Worm (Caenorhabditis elegans): ENCODE results near the gene kel-10.

The kel-10 gene

ce11 chrIII:10146701-10147100 lies 45.4 kb upstream of the kel-10 start, which contains the start of gene K08E5.1:
TSS of gene K08E5.1 (minus strand) at chrIII:10146801.
- no peak for TF ChIP-seq ceh-88 (GFP tag; IDR thresholded peaks at IDR 0.05)
- TF ChIP-seq zip-4 (GFP tag; optimal IDR thresholded peaks at IDR 0.05), result no peak
- TF ChIP-seq nhr-85 (tag), result no peak

ce11 chrIII:10140732-10141131 lies 39.5 kb upstream of the kel-10 start, which contains the start of gene K08E5.6:
TSS of gene K08E5.6 (plus strand) at chrIII:10141032.
- TF ChIP-seq fkh-8 (tag; optimal IDR thresholded peaks at IDR 0.05) (no peak), mab-9 (GFP tag; IDR thresholded peaks at IDR 0.05) (no peak), efl-3 (GFP tag; optimal IDR thresholded peaks at IDR 0.05) (no peak), lin-15B (tag; optimal IDR thresholded peaks at IDR 0.05) (no peak), nhr-90 (tag; optimal IDR thresholded peaks at IDR 0.05; ENCODE audit: poor library complexity) (no peak), egl-27 (tag; optimal IDR thresholded peaks at IDR 0.05) (no peak), aly-2 (tag; optimal IDR thresholded peaks at IDR 0.05) (no peak), xbp-1 (tag; optimal IDR thresholded peaks at IDR 0.05) (no peak), Y116A8C.19 (tag; optimal IDR thresholded peaks at IDR 0.05; ENCODE audit: borderline replicate concordance) (no peak), grh-1 (GFP tag; IDR thresholded peaks at IDR 0.05) (no peak), snu-23 (GFP tag; optimal IDR thresholded peaks at IDR 0.05) (no peak)

ce11 chrIII:10136778-10137177 lies 35.5 kb upstream of the kel-10 start, which contains the start of gene ZK1128.7:
TSS of gene ZK1128.7 (plus strand) at chrIII:10137006.
- no peak for TF ChIP-seq nhr-12 (tag; optimal IDR thresholded peaks at IDR 0.05)
- no peak for TF ChIP-seq nhr-28 (tag; optimal IDR thresholded peaks at IDR 0.05)
- TF ChIP-seq irx-1 (tag; optimal IDR thresholded peaks at IDR 0.05), result peak; percentile 10
- no peak for TF ChIP-seq C34B4.2 (tag; optimal IDR thresholded peaks at IDR 0.05)
- TF ChIP-seq nhr-19 (GFP tag; conservative IDR thresholded peaks at IDR 0.05), result no peak
- TF ChIP-seq ama-1 (optimal IDR thresholded peaks at IDR 0.05), result no peak
- TF ChIP-seq ceh-8 (GFP tag; optimal IDR thresholded peaks at IDR 0.05), result no peak
- TF ChIP-seq nhr-20 (tag; optimal IDR thresholded peaks at IDR 0.05), result no peak
- TF ChIP-seq jun-1 (tag; optimal IDR thresholded peaks at IDR 0.05), result no peak
- no peak for TF ChIP-seq snu-23 (GFP tag; optimal IDR thresholded peaks at IDR 0.05)
- no peak for TF ChIP-seq rnt-1 (tag; optimal IDR thresholded peaks at IDR 0.05)
- TF ChIP-seq xbp-1 (tag; optimal IDR thresholded peaks at IDR 0.05), result no peak
- peak in 1 of 2 experiments; percentile 16 for TF ChIP-seq lsy-2 (tag; optimal IDR thresholded peaks at IDR 0.05)
- peak in 1 of 2 experiments; percentile 19 for TF ChIP-seq efl-1 (optimal IDR thresholded peaks at IDR 0.05)
- TF ChIP-seq efl-1 (GFP tag; optimal IDR thresholded peaks at IDR 0.05 in 1 of 2), result peak in 1 of 2 experiments; percentile 48
- no peak for TF ChIP-seq unc-98 (GFP tag; IDR thresholded peaks at IDR 0.05)
- TF ChIP-seq snpc-4 (tag; optimal IDR thresholded peaks at IDR 0.05), result no peak
- TF ChIP-seq lin-14 (GFP tag; optimal IDR thresholded peaks at IDR 0.05), result peak; percentile 32
- peak in 1 of 2 experiments; percentile 7 for TF ChIP-seq lin-35 (GFP tag; optimal IDR thresholded peaks at IDR 0.05)
- peak; percentile 5 for TF ChIP-seq fkh-8 (tag; optimal IDR thresholded peaks at IDR 0.05)
- TF ChIP-seq nhr-237 (tag; optimal IDR thresholded peaks at IDR 0.05), result no peak
- no peak for TF ChIP-seq ceh-82 (tag; optimal IDR thresholded peaks at IDR 0.05)
- TF ChIP-seq blmp-1 (tag; optimal IDR thresholded peaks at IDR 0.05), result peak; percentile 81
- TF ChIP-seq hlh-17 (GFP tag; optimal IDR thresholded peaks at IDR 0.05; ENCODE audit: borderline replicate concordance), result no peak
- TF ChIP-seq fos-1 (tag; optimal IDR thresholded peaks at IDR 0.05), result no peak
- TF ChIP-seq ceh-88 (GFP tag; IDR thresholded peaks at IDR 0.05), result no peak
- TF ChIP-seq dpl-1 (GFP tag; optimal IDR thresholded peaks at IDR 0.05), result no peak
- TF ChIP-seq nhr-85 (tag), result no peak

- TF ChIP-seq egl-13 (tag; optimal IDR thresholded peaks at IDR 0.05) (no peak), sox-4 (tag; optimal IDR thresholded peaks at IDR 0.05) (no peak), pqm-1 (tag; optimal IDR thresholded peaks at IDR 0.05) (peak; percentile 13), nhr-84 (tag; optimal IDR thresholded peaks at IDR 0.05) (no peak)
These were observed 33.3 kb upstream of the kel-10 start for ce11 chrIII:10134517-10134916.
